Fruit fly (Drosophila melanogaster): ENCODE measurements around the gene pnt.

Gene pnt

dm6 chr3R:23257986-23258427 lies 88.0 kb downstream of the pnt start, which contains the start of the genes wda and Pex11c:
Gene wda, minus strand, starts transcription at chr3R:23258087.
Gene Pex11c, plus strand, starts transcription at chr3R:23258365.
- TF ChIP-seq br (GFP tag; optimal IDR thresholded peaks at IDR 0.05), result peak; percentile 48
- TF ChIP-seq dmrt93B (GFP tag; optimal IDR thresholded peaks at IDR 0.05), result peak; percentile 55
- peak; percentile 47 for TF ChIP-seq Hr83 (GFP tag; optimal IDR thresholded peaks at IDR 0.05; ENCODE audit: poor library complexity, severe bottlenecking)
- TF ChIP-seq Vsx2 (GFP tag; optimal IDR thresholded peaks at IDR 0.05; ENCODE audit: partially characterized antibody), result no peak
- peak; percentile 66 for TF ChIP-seq sv (GFP tag; optimal IDR thresholded peaks at IDR 0.05)
- TF ChIP-seq tai (GFP tag; optimal IDR thresholded peaks at IDR 0.05), result no peak
- peak; percentile 19 for TF ChIP-seq dsf (GFP tag; optimal IDR thresholded peaks at IDR 0.05; ENCODE audit: borderline replicate concordance)
- TF ChIP-seq fru (GFP tag; optimal IDR thresholded peaks at IDR 0.05), result peak; percentile 60
- peak; percentile 81 for TF ChIP-seq Sp1 (GFP tag; optimal IDR thresholded peaks at IDR 0.05)
- no peak for TF ChIP-seq Jra (GFP tag; optimal IDR thresholded peaks at IDR 0.05)
- peak; percentile 90 for TF ChIP-seq Myc (optimal IDR thresholded peaks at IDR 0.05)
- peak; percentile 54 for TF ChIP-seq woc (GFP tag; optimal IDR thresholded peaks at IDR 0.05)
- TF ChIP-seq brk (GFP tag; optimal IDR thresholded peaks at IDR 0.05), result peak; percentile 85
- no peak for TF ChIP-seq usp (GFP tag; optimal IDR thresholded peaks at IDR 0.05)
- TF ChIP-seq rgr (GFP tag; optimal IDR thresholded peaks at IDR 0.05), result peak; percentile 86
- peak; percentile 72 for TF ChIP-seq Hnf4 (GFP tag; optimal IDR thresholded peaks at IDR 0.05)
- TF ChIP-seq Abd-B (GFP tag; optimal IDR thresholded peaks at IDR 0.05), result no peak
- TF ChIP-seq Dif (GFP tag; optimal IDR thresholded peaks at IDR 0.05; ENCODE audit: partially characterized antibody), result no peak
- no peak for TF ChIP-seq Dfd (GFP tag; optimal IDR thresholded peaks at IDR 0.05)
- TF ChIP-seq jim (GFP tag; optimal IDR thresholded peaks at IDR 0.05), result no peak
- peak; percentile 86 for TF ChIP-seq psq (GFP tag; optimal IDR thresholded peaks at IDR 0.05)
- no peak for TF ChIP-seq CG9705 (GFP tag; optimal IDR thresholded peaks at IDR 0.05)
- TF ChIP-seq pan (optimal IDR thresholded peaks at IDR 0.05), result no peak
- TF ChIP-seq sage (GFP tag; optimal IDR thresholded peaks at IDR 0.05), result peak; percentile 27
- peak; percentile 58 for TF ChIP-seq ey (GFP tag; optimal IDR thresholded peaks at IDR 0.05)
- no peak for TF ChIP-seq dl (GFP tag; optimal IDR thresholded peaks at IDR 0.05; ENCODE audit: insufficient read depth in 1 of 2, partially characterized antibody in 2 of 2)
- no peak for TF ChIP-seq N (GFP tag; optimal IDR thresholded peaks at IDR 0.05)
- no peak for TF ChIP-seq CG32264 (GFP tag; optimal IDR thresholded peaks at IDR 0.05)
- peak; percentile 91 for TF ChIP-seq HLH106 (tag; optimal IDR thresholded peaks at IDR 0.05)
- TF ChIP-seq lola (GFP tag; optimal IDR thresholded peaks at IDR 0.05), result no peak
- TF ChIP-seq Mio (GFP tag; optimal IDR thresholded peaks at IDR 0.05), result no peak
- peak; percentile 85 for TF ChIP-seq OdsH (GFP tag; optimal IDR thresholded peaks at IDR 0.05)
- peak; percentile 83 for TF ChIP-seq h (GFP tag; optimal IDR thresholded peaks at IDR 0.05)
- TF ChIP-seq CrebA (GFP tag; optimal IDR thresholded peaks at IDR 0.05; ENCODE audit: borderline replicate concordance), result no peak
- TF ChIP-seq Rel (GFP tag; optimal IDR thresholded peaks at IDR 0.05), result peak; percentile 52
- peak; percentile 88 for TF ChIP-seq Rel (tag; optimal IDR thresholded peaks at IDR 0.05)
- TF ChIP-seq foxo (GFP tag; optimal IDR thresholded peaks at IDR 0.05), result peak in 1 of 2 experiments; percentile 81
- no peak for TF ChIP-seq Hr78 (GFP tag; optimal IDR thresholded peaks at IDR 0.05)
- peak; percentile 70 for TF ChIP-seq GATAd (GFP tag; optimal IDR thresholded peaks at IDR 0.05)

dm6 chr3R:23251256-23251655 lies 94.7 kb downstream of the pnt start, which contains the start of the genes Rad60 and EloA:
Gene Rad60, minus strand, starts transcription at chr3R:23251477.
Gene EloA, plus strand, starts transcription at chr3R:23251563.
- TF ChIP-seq rgr (GFP tag; optimal IDR thresholded peaks at IDR 0.05) (peak; percentile 90), Dif (GFP tag; optimal IDR thresholded peaks at IDR 0.05; ENCODE audit: partially characterized antibody) (no peak), N (GFP tag; optimal IDR thresholded peaks at IDR 0.05) (no peak), dsf (GFP tag; optimal IDR thresholded peaks at IDR 0.05; ENCODE audit: borderline replicate concordance) (peak; percentile 45), CG32264 (GFP tag; optimal IDR thresholded peaks at IDR 0.05) (peak; percentile 69), CrebA (GFP tag; optimal IDR thresholded peaks at IDR 0.05; ENCODE audit: borderline replicate concordance) (no peak), HLH106 (tag; optimal IDR thresholded peaks at IDR 0.05) (peak; percentile 73), fru (GFP tag; optimal IDR thresholded peaks at IDR 0.05) (peak; percentile 82), ey (GFP tag; optimal IDR thresholded peaks at IDR 0.05) (peak; percentile 86), OdsH (GFP tag; optimal IDR thresholded peaks at IDR 0.05) (peak; percentile 86), Sp1 (GFP tag; optimal IDR thresholded peaks at IDR 0.05) (peak; percentile 73), Hnf4 (GFP tag; optimal IDR thresholded peaks at IDR 0.05) (peak; percentile 91), dl (GFP tag; optimal IDR thresholded peaks at IDR 0.05; ENCODE audit: insufficient read depth in 1 of 2, partially characterized antibody in 2 of 2) (no peak), sv (GFP tag; optimal IDR thresholded peaks at IDR 0.05) (peak; percentile 81), Jra (GFP tag; optimal IDR thresholded peaks at IDR 0.05) (peak; percentile 85), tai (GFP tag; optimal IDR thresholded peaks at IDR 0.05) (no peak), h (GFP tag; optimal IDR thresholded peaks at IDR 0.05) (peak; percentile 91), GATAd (GFP tag; optimal IDR thresholded peaks at IDR 0.05) (no peak), CG9705 (GFP tag; optimal IDR thresholded peaks at IDR 0.05) (peak; percentile 58), Vsx2 (GFP tag; optimal IDR thresholded peaks at IDR 0.05; ENCODE audit: partially characterized antibody) (no peak), sage (GFP tag; optimal IDR thresholded peaks at IDR 0.05) (peak; percentile 27), psq (GFP tag; optimal IDR thresholded peaks at IDR 0.05) (peak; percentile 69), br (GFP tag; optimal IDR thresholded peaks at IDR 0.05) (peak; percentile 87), pan (optimal IDR thresholded peaks at IDR 0.05) (no peak), lola (GFP tag; optimal IDR thresholded peaks at IDR 0.05) (no peak), dmrt93B (GFP tag; optimal IDR thresholded peaks at IDR 0.05) (no peak), jim (GFP tag; optimal IDR thresholded peaks at IDR 0.05) (no peak), foxo (GFP tag; optimal IDR thresholded peaks at IDR 0.05) (peak; percentile 2 to 90), Hr83 (GFP tag; optimal IDR thresholded peaks at IDR 0.05; ENCODE audit: poor library complexity, severe bottlenecking) (peak; percentile 77), usp (GFP tag; optimal IDR thresholded peaks at IDR 0.05) (no peak), Myc (optimal IDR thresholded peaks at IDR 0.05) (peak; percentile 43), Hr78 (GFP tag; optimal IDR thresholded peaks at IDR 0.05) (no peak), Abd-B (GFP tag; optimal IDR thresholded peaks at IDR 0.05) (no peak), brk (GFP tag; optimal IDR thresholded peaks at IDR 0.05) (no peak), woc (GFP tag; optimal IDR thresholded peaks at IDR 0.05) (peak; percentile 38), Rel (GFP tag; optimal IDR thresholded peaks at IDR 0.05) (no peak), Rel (tag; optimal IDR thresholded peaks at IDR 0.05) (peak; percentile 60), Mio (GFP tag; optimal IDR thresholded peaks at IDR 0.05) (no peak), Dfd (GFP tag; optimal IDR thresholded peaks at IDR 0.05) (no peak)
